Worm (Caenorhabditis elegans): ENCODE measurements around the gene twk-26.

- no peak for TF ChIP-seq ets-7 (tag; optimal IDR thresholded peaks at IDR 0.05)
- TF ChIP-seq flt-1 (GFP tag; IDR thresholded peaks at IDR 0.05): no peak
- TF ChIP-seq hmg-4 (GFP tag; optimal IDR thresholded peaks at IDR 0.05): no peak
- TF ChIP-seq ama-1 (optimal IDR thresholded peaks at IDR 0.05): no peak
- TF ChIP-seq tra-4 (tag; optimal IDR thresholded peaks at IDR 0.05): no peak
- TF ChIP-seq scrt-1 (GFP tag; IDR thresholded peaks at IDR 0.05): no peak
- TF ChIP-seq hnd-1 (tag; optimal IDR thresholded peaks at IDR 0.05): no peak
These were observed 37.8 kb upstream of the twk-26 start for ce11 chrX:3092460-3092859.
